Worm (Caenorhabditis elegans): ENCODE measurements around the gene C05C10.8.
A peak's percentile ranks its signal among the peaks of the same experiment; 100 is the strongest.

The C05C10.8 gene

DNA sequence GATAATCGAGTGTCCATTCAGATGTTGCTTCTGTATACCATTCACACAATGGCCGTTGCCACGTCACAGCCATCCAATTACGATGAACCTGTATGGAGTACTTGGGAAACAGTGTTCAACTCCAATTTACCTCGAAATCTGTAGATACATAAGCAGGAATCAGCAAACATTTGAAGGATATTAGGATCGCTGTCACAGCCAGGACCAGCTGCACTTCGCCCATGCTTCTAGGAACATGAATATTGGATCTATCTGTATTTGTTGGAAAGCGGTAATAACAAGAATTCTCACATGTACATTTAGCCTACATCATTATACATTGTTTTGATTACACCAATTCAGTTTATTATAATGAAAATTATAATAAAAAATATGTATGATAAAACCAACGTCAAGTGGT, 31.6 kb downstream of the C05C10.8 start, which contains the start of gene algn-8:
Gene algn-8, minus strand, starts transcription at position 227 of the 400 bp plus-strand sequence.
- no peak for TF ChIP-seq T26A5.8 (tag; optimal IDR thresholded peaks at IDR 0.05)
- peak; percentile 50 for TF ChIP-seq hrde-1 (tag; optimal IDR thresholded peaks at IDR 0.05; ENCODE audit: borderline replicate concordance)
- no peak for TF ChIP-seq F49E8.2 (tag; optimal IDR thresholded peaks at IDR 0.05; ENCODE audit: insufficient read depth)
- peak; percentile 36 for TF ChIP-seq zim-3 (tag; optimal IDR thresholded peaks at IDR 0.05)
- TF ChIP-seq mel-28 (tag; optimal IDR thresholded peaks at IDR 0.05; ENCODE audit: borderline replicate concordance) = no peak
- TF ChIP-seq gei-17 (GFP tag; optimal IDR thresholded peaks at IDR 0.05) = no peak
- peak; percentile 62 for TF ChIP-seq B0336.3 (GFP tag; IDR thresholded peaks at IDR 0.05)
- TF ChIP-seq hsf-1 (GFP tag; IDR thresholded peaks at IDR 0.05) = no peak
- 0 out of 2 replicates have a peak, but pooled peaks have one; percentile 66 for TF ChIP-seq aptf-3 (GFP tag; IDR thresholded peaks at IDR 0.05)
- TF ChIP-seq hmg-1.2 (GFP tag; IDR thresholded peaks at IDR 0.05) = peak; percentile 19; the same call in 1 of the 2 replicates
- TF ChIP-seq cebp-1 (GFP tag; IDR thresholded peaks at IDR 0.05) = no peak
- no peak for TF ChIP-seq cebp-1 (tag; optimal IDR thresholded peaks at IDR 0.05)
- TF ChIP-seq F52B5.7 (tag; optimal IDR thresholded peaks at IDR 0.05) = no peak
- TF ChIP-seq cebp-2 (GFP tag; IDR thresholded peaks at IDR 0.05) = no peak
- TF ChIP-seq madf-10 (tag; optimal IDR thresholded peaks at IDR 0.05) = peak; percentile 9
- peak; percentile 67 for TF ChIP-seq repo-1 (tag; optimal IDR thresholded peaks at IDR 0.05)
- 0 out of 2 replicates have a peak, but pooled peaks have one; percentile 24 for TF ChIP-seq ekl-4 (GFP tag; IDR thresholded peaks at IDR 0.05)
- TF ChIP-seq nhr-120 (GFP tag; IDR thresholded peaks at IDR 0.05) = no peak
- no peak for TF ChIP-seq D2030.7 (GFP tag; IDR thresholded peaks at IDR 0.05)
- TF ChIP-seq egl-44 (GFP tag; IDR thresholded peaks at IDR 0.05) = no peak
- TF ChIP-seq bed-1 (GFP tag; IDR thresholded peaks at IDR 0.05) = no peak
- TF ChIP-seq tlf-1 (GFP tag; optimal IDR thresholded peaks at IDR 0.05) = peak; percentile 3
- no peak for TF ChIP-seq nfya-2 (GFP tag; IDR thresholded peaks at IDR 0.05)
- TF ChIP-seq madf-3 (GFP tag; IDR thresholded peaks at IDR 0.05) = 0 out of 2 replicates have a peak, but pooled peaks have one; percentile 12
- TF ChIP-seq sea-2 (GFP tag; IDR thresholded peaks at IDR 0.05) = no peak
- peak; percentile 71 for TF ChIP-seq Y53G8AR.9 (GFP tag; conservative IDR thresholded peaks at IDR 0.05)
- TF ChIP-seq unc-130 (GFP tag; optimal IDR thresholded peaks at IDR 0.05) = peak; percentile 55
- no peak for TF ChIP-seq pha-4 (tag; optimal IDR thresholded peaks at IDR 0.05)
- TF ChIP-seq atf-7 (tag; optimal IDR thresholded peaks at IDR 0.05) = peak; percentile 45
- no peak for TF ChIP-seq C17E4.6 (GFP tag; IDR thresholded peaks at IDR 0.05)
- TF ChIP-seq Y56A3A.18 (GFP tag; IDR thresholded peaks at IDR 0.05) = 0 out of 2 replicates have a peak, but pooled peaks have one; percentile 33
- peak; percentile 45 for TF ChIP-seq chd-7 (tag; optimal IDR thresholded peaks at IDR 0.05)

- TF ChIP-seq bed-1 (GFP tag; IDR thresholded peaks at IDR 0.05) (no peak), Y56A3A.18 (GFP tag; IDR thresholded peaks at IDR 0.05) (no peak), lin-26 (GFP tag; IDR thresholded peaks at IDR 0.05) (no peak), ztf-6 (GFP tag; IDR thresholded peaks at IDR 0.05) (no peak), ztf-18 (tag; optimal IDR thresholded peaks at IDR 0.05) (no peak), lin-35 (GFP tag; optimal IDR thresholded peaks at IDR 0.05) (no peak), T07F8.4 (tag; optimal IDR thresholded peaks at IDR 0.05) (no peak), sdz-38 (tag; optimal IDR thresholded peaks at IDR 0.05) (no peak), dox-1 (GFP tag; IDR thresholded peaks at IDR 0.05) (no peak), tbx-9 (tag; optimal IDR thresholded peaks at IDR 0.05; ENCODE audit: borderline replicate concordance) (no peak), hmg-20 (GFP tag; IDR thresholded peaks at IDR 0.05) (no peak), madf-10 (tag; optimal IDR thresholded peaks at IDR 0.05) (no peak), ztf-28 (GFP tag; IDR thresholded peaks at IDR 0.05) (no peak), sptf-2 (GFP tag; optimal IDR thresholded peaks at IDR 0.05) (no peak), hlh-12 (tag; optimal IDR thresholded peaks at IDR 0.05) (no peak), hsf-1 (GFP tag; IDR thresholded peaks at IDR 0.05) (no peak)
Observed at ce11 chrII:9880826-9881225, 37.0 kb downstream of the C05C10.8 start, which contains the start of gene C08H9.15. Gene C08H9.15, plus strand, starts transcription at chrII:9881193.
